Worm (Caenorhabditis elegans) whole organism, L4/young adult: Measurements from ENCODE around the gene F45B8.5.

ENCODE experiments used
- W03F9.2 ChIP-seq: fragments of 150-350 bp; optimal IDR thresholded peaks from 2 replicates; lab custom pipeline; 2014; ENCODE audit warnings: missing biosample characterization, missing genetic modification characterization
- dao-5 ChIP-seq: sonication (generic microtip); optimal IDR thresholded peaks from 2 replicates; lab custom pipeline; 2016; ENCODE audit warnings: missing genotype, missing genetic modification characterization, moderate library complexity, missing compliant biosample characterization

DNA sequence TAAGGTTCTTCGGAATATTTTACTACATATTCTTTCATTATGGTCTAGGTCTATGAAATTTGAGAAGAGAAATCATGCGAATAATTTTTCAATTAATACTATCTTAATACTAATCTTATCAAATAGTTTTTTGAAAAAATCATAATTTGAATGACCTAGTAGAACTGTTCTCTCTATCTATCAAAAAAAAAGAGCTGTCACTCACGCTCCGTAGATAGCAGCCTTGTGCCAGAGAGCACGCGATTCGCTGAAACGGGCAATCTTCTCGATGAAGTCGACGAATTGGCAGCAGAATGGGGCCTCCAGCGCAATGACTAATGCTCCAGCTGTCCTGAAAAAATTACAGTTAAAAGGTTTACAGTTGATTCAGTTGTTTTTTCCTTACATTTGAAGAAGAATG lies 3.8 kb downstream of the F45B8.5 start:
- TF ChIP-seq dao-5 (tag; lab: Kevin White, UChicago) (no peak), W03F9.2 (tag; lab: Kevin White, UChicago) (no peak)
